Worm (Caenorhabditis elegans) whole organism, L3 larva: ENCODE results near the gene sdz-36.

Experiments used
- elt-1 ChIP-seq: fragments of 150-350 bp; optimal IDR thresholded peaks from 2 replicates; lab custom pipeline; 2014; ENCODE audit warnings: missing biosample characterization, missing genetic modification characterization
- elt-3 ChIP-seq, 3 experiments: fragments of 150-350 bp in 1 of 3; sonication (generic microtip) in 2 of 3; optimal IDR thresholded peaks; 2 replicates in 2 of 3; 4 replicates in 1 of 3; lab custom pipeline; 2014 to 2017; ENCODE audit warnings: missing biosample characterization in 3 of 3, missing genetic modification characterization in 3 of 3
- fkh-10 ChIP-seq: sonication (generic microtip); optimal IDR thresholded peaks from 2 replicates; lab custom pipeline; 2017; ENCODE audit warnings: missing biosample characterization, missing genetic modification reagents, missing genetic modification characterization
- nhr-67 ChIP-seq: fragments of 150-350 bp; optimal IDR thresholded peaks from 2 replicates; lab custom pipeline; 2014; ENCODE audit warnings: missing biosample characterization, missing genetic modification characterization
- pha-4 ChIP-seq: fragments of 150-350 bp; optimal IDR thresholded peaks from 2 replicates; lab custom pipeline; 2014; ENCODE audit warnings: missing biosample characterization, missing genetic modification reagents, missing genetic modification characterization

DNA sequence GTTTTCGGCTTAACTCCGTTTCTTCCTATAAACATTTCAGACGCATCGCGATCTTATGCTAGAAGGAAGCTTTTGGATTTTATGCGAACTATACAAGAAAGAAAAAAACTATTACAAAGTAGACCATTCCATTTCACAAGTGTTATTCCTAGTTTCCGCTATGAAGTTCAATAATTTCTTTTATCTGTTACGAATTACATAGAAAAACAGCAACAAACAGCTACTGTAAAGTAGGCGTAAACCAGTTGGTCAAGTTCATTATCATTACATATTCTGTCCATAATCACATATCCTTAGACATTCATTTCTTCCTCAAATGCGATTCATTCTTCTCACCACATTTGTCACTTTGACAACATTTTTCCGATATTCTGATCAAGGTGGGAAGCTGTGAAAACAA lies 47.5 kb downstream of the sdz-36 start, which contains the start of gene C28D4.10:
- TF ChIP-seq fkh-10, result no peak
- no peak for TF ChIP-seq pha-4
- TF ChIP-seq nhr-67, result no peak
- no peak for TF ChIP-seq elt-1 (tag; lab: Kevin White, UChicago)
- no peak for TF ChIP-seq elt-3 (tag; optimal IDR thresholded peaks at IDR 0.05; lab: Kevin White, UChicago)
